Fruit fly (Drosophila melanogaster) whole organism, embryonic: Measurements from ENCODE around the gene Sur.

Source experiments
- CG1024 ChIP-seq: fragments of 200-800 bp; sonication (Bioruptor generic); IDR thresholded peaks from 2 replicates; pipeline ENCODE4 v1.3.6; 2022; ENCODE audit warnings: missing biosample characterization, missing genetic modification characterization
- CG11695 ChIP-seq: fragments of 200-800 bp; sonication (Bioruptor generic); IDR thresholded peaks from 3 replicates; pipeline ENCODE4 v1.3.6; 2022; ENCODE audit warnings: missing biosample characterization, missing genetic modification characterization
- CG11696 ChIP-seq: fragments of 200-800 bp; sonication (Bioruptor generic); IDR thresholded peaks from 2 replicates; pipeline ENCODE4 v1.3.6; 2022; ENCODE audit warnings: missing biosample characterization, missing genetic modification characterization
- CG11723 ChIP-seq: fragments of 200-800 bp; sonication (Bioruptor generic); optimal IDR thresholded peaks from 2 replicates; lab custom pipeline; 2017; ENCODE audit warnings: missing biosample characterization, mild to moderate bottlenecking, missing genetic modification characterization
- CG13624 ChIP-seq: fragments of 200-800 bp; sonication (Bioruptor generic); optimal IDR thresholded peaks from 2 replicates; lab custom pipeline; 2016; ENCODE audit warnings: missing biosample characterization, missing genetic modification characterization
- CG13775 ChIP-seq: fragments of 200-800 bp; sonication (Bioruptor generic); optimal IDR thresholded peaks from 3 replicates; lab custom pipeline; 2017; ENCODE audit warnings: missing biosample characterization, mild to moderate bottlenecking, missing genetic modification characterization
- CG1603 ChIP-seq: fragments of 200-800 bp; sonication (Bioruptor generic); optimal IDR thresholded peaks from 2 replicates; lab custom pipeline; 2019; ENCODE audit warnings: missing biosample characterization, mild to moderate bottlenecking, missing genetic modification characterization, moderate library complexity
- CG16813 ChIP-seq: fragments of 200-800 bp; sonication (Bioruptor generic); IDR thresholded peaks from 3 replicates; pipeline ENCODE4 v1.3.6; 2022; ENCODE audit warnings: missing biosample characterization, missing genetic modification characterization; ENCODE audit not compliant: partially characterized antibody
- CG17359 ChIP-seq: fragments of 200-800 bp; sonication (Bioruptor generic); optimal IDR thresholded peaks from 3 replicates; lab custom pipeline; 2018; ENCODE audit warnings: missing biosample characterization, mild to moderate bottlenecking, missing genetic modification characterization, moderate library complexity
- CG17802 ChIP-seq: fragments of 200-800 bp; sonication (Bioruptor generic); optimal IDR thresholded peaks from 2 replicates; lab custom pipeline; 2018; ENCODE audit warnings: missing biosample characterization, mild to moderate bottlenecking, missing genetic modification characterization, moderate library complexity
- CG18262 ChIP-seq: fragments of 200-800 bp; optimal IDR thresholded peaks from 3 replicates; lab custom pipeline; 2019; ENCODE audit warnings: missing biosample characterization, mild to moderate bottlenecking, missing genetic modification characterization, moderate library complexity
- CG31365 ChIP-seq: fragments of 200-800 bp; sonication (Bioruptor generic); optimal IDR thresholded peaks from 2 replicates; lab custom pipeline; 2018; ENCODE audit warnings: missing biosample characterization, mild to moderate bottlenecking, missing genetic modification characterization
- CG31441 ChIP-seq: fragments of 200-800 bp; sonication (Bioruptor generic); IDR thresholded peaks from 2 replicates; pipeline ENCODE4 v1.3.6; 2022; ENCODE audit warnings: missing biosample characterization, missing genetic modification characterization
- CG3847 ChIP-seq: fragments of 200-800 bp; sonication (Bioruptor generic); IDR thresholded peaks from 2 replicates; pipeline ENCODE4 v1.3.6; 2022; ENCODE audit warnings: missing biosample characterization, missing genetic modification characterization
- CG3995 ChIP-seq: fragments of 200-800 bp; sonication (Bioruptor generic); optimal IDR thresholded peaks from 3 replicates; lab custom pipeline; 2016; ENCODE audit warnings: missing biosample characterization, missing genetic modification characterization
- CG4282 ChIP-seq: fragments of 200-800 bp; sonication (Bioruptor generic); optimal IDR thresholded peaks from 2 replicates; lab custom pipeline; 2016; ENCODE audit warnings: missing biosample characterization, missing genetic modification characterization
- CG4820 ChIP-seq: fragments of 200-800 bp; sonication (Bioruptor generic); optimal IDR thresholded peaks from 3 replicates; lab custom pipeline; 2016; ENCODE audit warnings: missing biosample characterization, missing genetic modification characterization
- CG8388 ChIP-seq: fragments of 200-800 bp; sonication (Bioruptor generic); optimal IDR thresholded peaks from 2 replicates; lab custom pipeline; 2019; ENCODE audit warnings: missing biosample characterization, mild to moderate bottlenecking, missing genetic modification characterization, moderate library complexity
- CHES-1-like ChIP-seq: fragments of 200-800 bp; sonication (Bioruptor generic); optimal IDR thresholded peaks from 2 replicates; lab custom pipeline; 2016; ENCODE audit warnings: missing biosample characterization, missing genetic modification characterization
- Dbx ChIP-seq: fragments of 200-800 bp; sonication (Bioruptor generic); IDR thresholded peaks from 3 replicates; pipeline ENCODE4 v1.3.6; 2022; ENCODE audit warnings: missing biosample characterization, missing genetic modification characterization
- Dll ChIP-seq: fragments of 200-800 bp; sonication (Bioruptor generic); IDR thresholded peaks from 4 replicates; pipeline ENCODE4 v1.3.6; 2022; ENCODE audit warnings: missing biosample characterization, missing genetic modification characterization; ENCODE audit not compliant: partially characterized antibody
- Drgx ChIP-seq: fragments of 200-800 bp; sonication (Bioruptor generic); IDR thresholded peaks from 2 replicates; pipeline ENCODE4 v1.3.6; 2022; ENCODE audit warnings: missing biosample characterization, missing genetic modification characterization
- HLH4C ChIP-seq: fragments of 200-800 bp; sonication (Bioruptor generic); IDR thresholded peaks from 3 replicates; pipeline ENCODE4 v1.3.6; 2022; ENCODE audit warnings: missing biosample characterization, missing genetic modification characterization; ENCODE audit not compliant: partially characterized antibody
- HLH54F ChIP-seq: fragments of 200-800 bp; sonication (Bioruptor generic); optimal IDR thresholded peaks from 3 replicates; lab custom pipeline; 2016; ENCODE audit warnings: missing biosample characterization, missing genetic modification characterization
- HmgZ ChIP-seq: fragments of 200-800 bp; sonication (Bioruptor generic); optimal IDR thresholded peaks from 2 replicates; lab custom pipeline; 2018; ENCODE audit warnings: missing biosample characterization, mild to moderate bottlenecking, missing genetic modification characterization
- Hr39 ChIP-seq: fragments of >200 bp; optimal IDR thresholded peaks from 2 replicates; lab custom pipeline; 2017
- MBD-R2 ChIP-seq: fragments of 200-800 bp; sonication (Bioruptor generic); IDR thresholded peaks from 2 replicates; pipeline ENCODE4 v1.3.6; 2022; ENCODE audit warnings: missing biosample characterization, missing genetic modification characterization
- Mes4 ChIP-seq: fragments of 200-800 bp; sonication (Bioruptor generic); optimal IDR thresholded peaks from 2 replicates; lab custom pipeline; 2016; ENCODE audit warnings: missing biosample characterization, missing genetic modification characterization
- Myb ChIP-seq: fragments of 200-800 bp; sonication (Bioruptor generic); optimal IDR thresholded peaks from 2 replicates; lab custom pipeline; 2016; ENCODE audit warnings: missing biosample characterization, missing genetic modification characterization
- Rfx ChIP-seq: fragments of 200-800 bp; sonication (Bioruptor generic); IDR thresholded peaks from 2 replicates; pipeline ENCODE4 v1.3.6; 2022; ENCODE audit warnings: missing biosample characterization, missing genetic modification characterization
- Sry-β ChIP-seq: fragments of 200-800 bp; sonication (Bioruptor generic); optimal IDR thresholded peaks from 2 replicates; lab custom pipeline; 2018; ENCODE audit warnings: missing biosample characterization, mild to moderate bottlenecking, missing genetic modification characterization, moderate library complexity
- Vsx1 ChIP-seq: fragments of 200-800 bp; sonication (Bioruptor generic); optimal IDR thresholded peaks from 2 replicates; lab custom pipeline; 2017; ENCODE audit warnings: missing biosample characterization, mild to moderate bottlenecking, missing genetic modification characterization, missing genetic modification reagents
- YL-1 ChIP-seq: fragments of 200-800 bp; sonication (Bioruptor generic); optimal IDR thresholded peaks from 3 replicates; lab custom pipeline; 2017; ENCODE audit warnings: missing biosample characterization, mild to moderate bottlenecking, missing genetic modification characterization
- br ChIP-seq: fragments of >200 bp; optimal IDR thresholded peaks from 2 replicates; lab custom pipeline; 2017
- emc ChIP-seq: fragments of 200-800 bp; sonication (Bioruptor generic); optimal IDR thresholded peaks from 2 replicates; lab custom pipeline; 2016; ENCODE audit warnings: missing biosample characterization, missing genetic modification characterization
- ham ChIP-seq: fragments of 200-800 bp; sonication (Bioruptor generic); IDR thresholded peaks from 2 replicates; pipeline ENCODE4 v1.3.6; 2022; ENCODE audit warnings: missing biosample characterization, missing genetic modification characterization
- hbn ChIP-seq: fragments of 200-800 bp; sonication (Bioruptor generic); IDR thresholded peaks from 2 replicates; pipeline ENCODE4 v1.3.6; 2022; ENCODE audit warnings: missing biosample characterization, missing genetic modification characterization; ENCODE audit not compliant: partially characterized antibody
- lola ChIP-seq, 3 experiments: fragments of >200 bp in 2 of 3; fragments of 200-800 bp in 1 of 3; sonication (Bioruptor generic) in 1 of 3; optimal IDR thresholded peaks; 2 replicates each; lab custom pipeline; 2017 to 2019; ENCODE audit warnings: missing biosample characterization in 3 of 3, missing genetic modification characterization in 3 of 3, mild to moderate bottlenecking in 1 of 3, moderate library complexity in 1 of 3
- nmo ChIP-seq: fragments of 200-800 bp; sonication (Bioruptor generic); optimal IDR thresholded peaks from 2 replicates; lab custom pipeline; 2018; ENCODE audit warnings: missing biosample characterization, mild to moderate bottlenecking, missing genetic modification characterization, moderate library complexity
- pan ChIP-seq, 4 experiments: fragments of >200 bp in 3 of 4; fragments of 200-800 bp in 1 of 4; sonication (Bioruptor generic) in 1 of 4; optimal IDR thresholded peaks in 3 of 4; IDR thresholded peaks in 1 of 4; 2 replicates each; pipeline versions ENCODE4 v1.3.6 to Lab custom; 2017 to 2022; ENCODE audit warnings: missing biosample characterization in 2 of 4, missing genetic modification characterization in 2 of 4, mixed read lengths in 1 of 4
- pfk ChIP-seq: fragments of 200-800 bp; sonication (Bioruptor generic); optimal IDR thresholded peaks from 2 replicates; lab custom pipeline; 2018; ENCODE audit warnings: missing biosample characterization, mild to moderate bottlenecking, missing genetic modification characterization, moderate library complexity
- pzg ChIP-seq: fragments of 200-800 bp; sonication (Bioruptor generic); optimal IDR thresholded peaks from 3 replicates; lab custom pipeline; 2018; ENCODE audit warnings: missing biosample characterization, mild to moderate bottlenecking, missing genetic modification characterization, moderate library complexity
- row ChIP-seq: fragments of 200-800 bp; sonication (Bioruptor generic); IDR thresholded peaks from 3 replicates; pipeline ENCODE4 v1.3.6; 2022; ENCODE audit warnings: missing biosample characterization, missing genetic modification characterization
- sens-2 ChIP-seq: fragments of 200-800 bp; sonication (Bioruptor generic); IDR thresholded peaks from 2 replicates; pipeline ENCODE4 v1.3.6; 2022; ENCODE audit warnings: missing biosample characterization, missing genetic modification characterization
- seq ChIP-seq: fragments of 200-800 bp; sonication (Bioruptor generic); IDR thresholded peaks from 2 replicates; pipeline ENCODE4 v1.3.6; 2022; ENCODE audit warnings: missing biosample characterization, missing genetic modification characterization
- shn ChIP-seq: fragments of 200-800 bp; sonication (Bioruptor generic); optimal IDR thresholded peaks from 3 replicates; lab custom pipeline; 2016; ENCODE audit warnings: missing biosample characterization, missing genetic modification characterization
- slou ChIP-seq: fragments of 200-800 bp; sonication (Bioruptor generic); optimal IDR thresholded peaks from 3 replicates; lab custom pipeline; 2016; ENCODE audit warnings: missing biosample characterization, missing genetic modification characterization
- sob ChIP-seq: fragments of 200-800 bp; sonication (Bioruptor generic); IDR thresholded peaks from 2 replicates; pipeline ENCODE4 v1.3.6; 2022; ENCODE audit warnings: missing biosample characterization, missing genetic modification characterization
- vvl ChIP-seq: fragments of 200-800 bp; sonication (Bioruptor generic); IDR thresholded peaks from 2 replicates; pipeline ENCODE4 v1.3.6; 2022; ENCODE audit warnings: missing biosample characterization, missing genetic modification characterization
- zen ChIP-seq: fragments of 200-800 bp; sonication (Bioruptor generic); optimal IDR thresholded peaks from 3 replicates; lab custom pipeline; 2018; ENCODE audit warnings: missing biosample characterization, mild to moderate bottlenecking, missing genetic modification characterization, moderate library complexity

Sur gene

dm6 chr2L:10226724-10227407 lies 27.9 kb upstream of the Sur start, which contains the start of gene CG5708:
Gene CG5708, minus strand, starts transcription at chr2L:10226808.
- TF ChIP-seq CG11695 (GFP tag; lab: Robert Waterston, UW) (no peak), HmgZ (peak; percentile 42), CG31365 (tag; lab: Kevin White, UChicago) (no peak), shn (GFP tag; lab: Kevin White, UChicago) (no peak), Dll (GFP tag; lab: Robert Waterston, UW) (peak; percentile 40; the same call in 1 of the 4 replicates), CHES-1-like (GFP tag; lab: Kevin White, UChicago) (peak; percentile 12), CG11696 (no peak), lola (GFP tag; optimal IDR thresholded peaks at IDR 0.05; lab: Kevin White, UChicago) (peak in 1 of 3 experiments; percentile 18), pzg (GFP tag; lab: Kevin White, UChicago) (peak; percentile 58), row (peak; percentile 89), br (lab: Kevin White, UChicago) (no peak), Sry-β (GFP tag; lab: Kevin White, UChicago) (peak; percentile 92), CG1024 (GFP tag; lab: Robert Waterston, UW) (peak; percentile 96), Dbx (GFP tag; lab: Robert Waterston, UW) (no peak), CG17802 (peak; percentile 82), sob (0 out of 2 replicates have a peak, but pooled peaks have one; percentile 39), pan (optimal IDR thresholded peaks at IDR 0.05; lab: Kevin White, UChicago) (no peak), pan (GFP tag; optimal IDR thresholded peaks at IDR 0.05 in 1 of 2, IDR thresholded peaks at IDR 0.05 in 1 of 2) (no peak), ham (no peak), CG18262 (tag; lab: Kevin White, UChicago) (peak; percentile 37), CG17359 (no peak), Myb (GFP tag; lab: Kevin White, UChicago) (no peak), CG16813 (GFP tag; lab: Robert Waterston, UW) (peak; percentile 58), YL-1 (GFP tag; lab: Kevin White, UChicago) (no peak), Drgx (GFP tag; lab: Robert Waterston, UW) (no peak), zen (tag; lab: Kevin White, UChicago) (no peak), vvl (0 out of 2 replicates have a peak, but pooled peaks have one; percentile 42), sens-2 (GFP tag; lab: Robert Waterston, UW) (no peak), pfk (peak; percentile 86), emc (GFP tag; lab: Kevin White, UChicago) (no peak), CG3847 (GFP tag; lab: Robert Waterston, UW) (no peak), Hr39 (no peak), CG13775 (peak; percentile 17), HLH4C (GFP tag; lab: Robert Waterston, UW) (no peak), CG1603 (tag; lab: Kevin White, UChicago) (peak; percentile 86), CG8388 (GFP tag; lab: Kevin White, UChicago) (no peak), CG13624 (GFP tag; lab: Kevin White, UChicago) (no peak), HLH54F (GFP tag; lab: Kevin White, UChicago) (peak; percentile 5), nmo (GFP tag; lab: Kevin White, UChicago) (peak; percentile 66), Mes4 (GFP tag; lab: Kevin White, UChicago) (no peak), hbn (peak; percentile 30; the same call in 1 of the 2 replicates), CG3995 (GFP tag; lab: Kevin White, UChicago) (peak; percentile 52), CG11723 (GFP tag; lab: Kevin White, UChicago) (peak; percentile 89), Vsx1 (GFP tag; lab: Kevin White, UChicago) (no peak), slou (GFP tag; lab: Kevin White, UChicago) (no peak), seq (GFP tag; lab: Robert Waterston, UW) (no peak), CG31441 (GFP tag; lab: Robert Waterston, UW) (peak; percentile 46; the same call in 1 of the 2 replicates), CG4282 (no peak), Rfx (GFP tag; lab: Robert Waterston, UW) (peak; percentile 45; the same call in 1 of the 2 replicates), CG4820 (GFP tag; lab: Kevin White, UChicago) (no peak), MBD-R2 (GFP tag; lab: Robert Waterston, UW) (peak; percentile 58)
